Fruit fly (Drosophila melanogaster) whole organism, embryonic: ENCODE results near the gene CG42449.

Source experiments
- ATbp ChIP-seq: fragments of 200-800 bp; sonication (Bioruptor generic); optimal IDR thresholded peaks from 2 replicates; lab custom pipeline; 2017; ENCODE audit warnings: missing biosample characterization, mild to moderate bottlenecking, missing genetic modification characterization, missing genetic modification reagents
- BtbVII ChIP-seq: fragments of 200-800 bp; sonication (Bioruptor generic); optimal IDR thresholded peaks from 3 replicates; lab custom pipeline; 2017; ENCODE audit warnings: missing biosample characterization, mild to moderate bottlenecking, missing genetic modification characterization
- CG10274 ChIP-seq: fragments of 200-800 bp; sonication (Bioruptor generic); optimal IDR thresholded peaks from 3 replicates; lab custom pipeline; 2017; ENCODE audit warnings: missing biosample characterization, mild to moderate bottlenecking, missing genetic modification characterization
- CG10366 ChIP-seq: fragments of 200-800 bp; sonication (Bioruptor generic); IDR thresholded peaks from 2 replicates; pipeline ENCODE4 v1.3.6; 2022; ENCODE audit warnings: missing biosample characterization, missing genetic modification characterization
- CG11085 ChIP-seq: fragments of 200-800 bp; sonication (Bioruptor generic); IDR thresholded peaks from 2 replicates; pipeline ENCODE4 v1.3.6; 2022; ENCODE audit warnings: missing biosample characterization, missing genetic modification characterization
- CG11456 ChIP-seq: fragments of 200-800 bp; sonication (Bioruptor generic); IDR thresholded peaks from 3 replicates; pipeline ENCODE4 v1.3.6; 2022; ENCODE audit warnings: missing biosample characterization, missing genetic modification characterization
- CG12219 ChIP-seq: fragments of 200-800 bp; sonication (Bioruptor generic); optimal IDR thresholded peaks from 3 replicates; lab custom pipeline; 2018; ENCODE audit warnings: missing biosample characterization, mild to moderate bottlenecking, missing genetic modification characterization
- CG1233 ChIP-seq: fragments of 200-800 bp; sonication (Bioruptor generic); optimal IDR thresholded peaks from 4 replicates; lab custom pipeline; 2018; ENCODE audit warnings: missing biosample characterization, mild to moderate bottlenecking, missing genetic modification characterization
- CG13624 ChIP-seq: fragments of 200-800 bp; sonication (Bioruptor generic); optimal IDR thresholded peaks from 2 replicates; lab custom pipeline; 2016; ENCODE audit warnings: missing biosample characterization, missing genetic modification characterization
- CG17385 ChIP-seq: fragments of 200-800 bp; sonication (Bioruptor generic); optimal IDR thresholded peaks from 3 replicates; lab custom pipeline; 2018; ENCODE audit warnings: missing biosample characterization, mild to moderate bottlenecking, missing genetic modification characterization
- CG2678 ChIP-seq: fragments of 200-800 bp; sonication (Bioruptor generic); optimal IDR thresholded peaks from 3 replicates; lab custom pipeline; 2019; ENCODE audit warnings: missing biosample characterization, mild to moderate bottlenecking, missing genetic modification characterization, moderate library complexity
- CG34422 ChIP-seq: fragments of 200-800 bp; sonication (Bioruptor generic); IDR thresholded peaks from 3 replicates; pipeline ENCODE4 v1.3.6; 2022; ENCODE audit warnings: missing biosample characterization, missing genetic modification characterization
- CG4328 ChIP-seq: fragments of 200-800 bp; sonication (Bioruptor generic); optimal IDR thresholded peaks from 3 replicates; lab custom pipeline; 2017; ENCODE audit warnings: missing biosample characterization, missing genetic modification reagents, missing genetic modification characterization
- CG5180 ChIP-seq: fragments of 200-800 bp; sonication (Bioruptor generic); optimal IDR thresholded peaks from 3 replicates; lab custom pipeline; 2017; ENCODE audit warnings: missing biosample characterization, missing genetic modification characterization, mild to moderate bottlenecking, moderate library complexity, missing genetic modification reagents
- CG6254 ChIP-seq: fragments of 200-800 bp; sonication (Bioruptor generic); optimal IDR thresholded peaks from 3 replicates; lab custom pipeline; 2017; ENCODE audit warnings: mild to moderate bottlenecking, missing biosample characterization, missing genetic modification reagents, missing genetic modification characterization
- CG6813 ChIP-seq: fragments of 200-800 bp; sonication (Bioruptor generic); optimal IDR thresholded peaks from 2 replicates; lab custom pipeline; 2017; ENCODE audit warnings: missing biosample characterization, missing genetic modification characterization, mild to moderate bottlenecking, moderate library complexity, missing genetic modification reagents
- CG7745 ChIP-seq: fragments of 200-800 bp; sonication (Bioruptor generic); optimal IDR thresholded peaks from 2 replicates; lab custom pipeline; 2018; ENCODE audit warnings: missing biosample characterization, mild to moderate bottlenecking, missing genetic modification characterization, moderate library complexity
- CG7786 ChIP-seq: fragments of 200-800 bp; sonication (Bioruptor generic); optimal IDR thresholded peaks from 2 replicates; lab custom pipeline; 2016; ENCODE audit warnings: missing biosample characterization, missing genetic modification characterization
- CG8924 ChIP-seq: fragments of 200-800 bp; optimal IDR thresholded peaks from 3 replicates; lab custom pipeline; 2019; ENCODE audit warnings: missing biosample characterization, mild to moderate bottlenecking, missing genetic modification characterization, moderate library complexity
- CG9727 ChIP-seq: fragments of 200-800 bp; sonication (Bioruptor generic); optimal IDR thresholded peaks from 3 replicates; lab custom pipeline; 2017; ENCODE audit warnings: missing biosample characterization, mild to moderate bottlenecking, missing genetic modification characterization
- Dfd ChIP-seq, 2 experiments: fragments of >200 bp; optimal IDR thresholded peaks; 2 replicates each; lab custom pipeline; 2017; ENCODE audit warnings: missing biosample characterization in 2 of 2, missing genetic modification characterization in 2 of 2
- Ets65A ChIP-seq: fragments of 200-800 bp; sonication (Bioruptor generic); peaks from one replicate; lab custom pipeline; 2016; ENCODE audit warnings: missing biosample characterization, missing genetic modification characterization
- Fer1 ChIP-seq: fragments of 200-800 bp; sonication (Bioruptor generic); optimal IDR thresholded peaks from 2 replicates; lab custom pipeline; 2017; ENCODE audit warnings: missing biosample characterization, mild to moderate bottlenecking, missing genetic modification characterization
- Fer3 ChIP-seq: fragments of 200-800 bp; sonication (Bioruptor generic); optimal IDR thresholded peaks from 2 replicates; lab custom pipeline; 2018; ENCODE audit warnings: missing biosample characterization, mild to moderate bottlenecking, missing genetic modification characterization, moderate library complexity
- H2.0 ChIP-seq: fragments of 200-800 bp; sonication (Bioruptor generic); IDR thresholded peaks from 2 replicates; pipeline ENCODE4 v1.3.6; 2022; ENCODE audit warnings: missing biosample characterization, missing genetic modification characterization
- HHEX ChIP-seq: fragments of 200-800 bp; sonication (Bioruptor generic); optimal IDR thresholded peaks from 3 replicates; lab custom pipeline; 2017; ENCODE audit warnings: missing biosample characterization, mild to moderate bottlenecking, missing genetic modification characterization, missing genetic modification reagents
- HLH3B ChIP-seq: fragments of 200-800 bp; sonication (Bioruptor generic); IDR thresholded peaks from 2 replicates; pipeline ENCODE4 v1.3.6; 2022; ENCODE audit warnings: missing biosample characterization, missing genetic modification characterization
- Hmr ChIP-seq: fragments of 200-800 bp; sonication (Bioruptor generic); optimal IDR thresholded peaks from 3 replicates; lab custom pipeline; 2017; ENCODE audit warnings: mild to moderate bottlenecking, missing biosample characterization, missing genetic modification reagents, missing genetic modification characterization
- Hr39 ChIP-seq: fragments of >200 bp; optimal IDR thresholded peaks from 2 replicates; lab custom pipeline; 2017
- MTF-1 ChIP-seq: fragments of 200-800 bp; sonication (Bioruptor generic); optimal IDR thresholded peaks from 2 replicates; lab custom pipeline; 2018; ENCODE audit warnings: missing biosample characterization, mild to moderate bottlenecking, missing genetic modification characterization, borderline replicate concordance
- Nf-YC ChIP-seq: fragments of 200-800 bp; optimal IDR thresholded peaks from 3 replicates; lab custom pipeline; 2019; ENCODE audit warnings: missing biosample characterization, mild to moderate bottlenecking, missing genetic modification characterization, moderate library complexity
- NfI ChIP-seq: fragments of 200-800 bp; sonication (Bioruptor generic); optimal IDR thresholded peaks from 3 replicates; lab custom pipeline; 2018; ENCODE audit warnings: missing biosample characterization, mild to moderate bottlenecking, missing genetic modification characterization, moderate library complexity
- Usf ChIP-seq: fragments of 200-800 bp; sonication (Bioruptor generic); optimal IDR thresholded peaks from 2 replicates; lab custom pipeline; 2017; ENCODE audit warnings: missing genotype, missing biosample characterization, missing genetic modification characterization
- cg ChIP-seq: fragments of 200-800 bp; sonication (Bioruptor generic); optimal IDR thresholded peaks from 3 replicates; lab custom pipeline; 2019; ENCODE audit warnings: missing biosample characterization, mild to moderate bottlenecking, missing genetic modification characterization, moderate library complexity
- dmrt99B ChIP-seq: fragments of 200-800 bp; sonication (Bioruptor generic); optimal IDR thresholded peaks from 2 replicates; lab custom pipeline; 2018; ENCODE audit warnings: missing biosample characterization, mild to moderate bottlenecking, missing genetic modification characterization, moderate library complexity
- fru ChIP-seq: fragments of >200 bp; optimal IDR thresholded peaks from 2 replicates; lab custom pipeline; 2017
- insv ChIP-seq, 2 experiments: fragments of 200-800 bp; sonication (Bioruptor generic); optimal IDR thresholded peaks; 3 replicates each; lab custom pipeline; 2016 to 2018; ENCODE audit warnings: missing biosample characterization in 2 of 2, missing genetic modification characterization in 2 of 2
- kay ChIP-seq: fragments of 200-800 bp; sonication (Bioruptor generic); optimal IDR thresholded peaks from 2 replicates; lab custom pipeline; 2016; ENCODE audit warnings: missing biosample characterization, missing genetic modification characterization
- kni ChIP-seq: fragments of 200-800 bp; sonication (Bioruptor generic); optimal IDR thresholded peaks from 3 replicates; lab custom pipeline; 2017; ENCODE audit warnings: mild to moderate bottlenecking, missing biosample characterization, missing genetic modification reagents, missing genetic modification characterization
- lab ChIP-seq: fragments of 200-800 bp; sonication (Bioruptor generic); optimal IDR thresholded peaks from 3 replicates; lab custom pipeline; 2017; ENCODE audit warnings: missing biosample characterization, missing genetic modification characterization, mild to moderate bottlenecking, moderate library complexity, missing genetic modification reagents
- pfk ChIP-seq: fragments of 200-800 bp; sonication (Bioruptor generic); optimal IDR thresholded peaks from 2 replicates; lab custom pipeline; 2018; ENCODE audit warnings: missing biosample characterization, mild to moderate bottlenecking, missing genetic modification characterization, moderate library complexity
- run ChIP-seq: fragments of 200-800 bp; sonication (Bioruptor generic); optimal IDR thresholded peaks from 3 replicates; lab custom pipeline; 2018; ENCODE audit warnings: missing biosample characterization, mild to moderate bottlenecking, missing genetic modification characterization
- schlank ChIP-seq: fragments of 200-800 bp; sonication (Bioruptor generic); optimal IDR thresholded peaks from 2 replicates; lab custom pipeline; 2018; ENCODE audit warnings: missing biosample characterization, mild to moderate bottlenecking, missing genetic modification characterization
- scrt ChIP-seq: fragments of 200-800 bp; sonication (Bioruptor generic); optimal IDR thresholded peaks from 2 replicates; lab custom pipeline; 2018; ENCODE audit warnings: missing biosample characterization, mild to moderate bottlenecking, missing genetic modification characterization, moderate library complexity
- seq ChIP-seq: fragments of 200-800 bp; sonication (Bioruptor generic); IDR thresholded peaks from 2 replicates; pipeline ENCODE4 v1.3.6; 2022; ENCODE audit warnings: missing biosample characterization, missing genetic modification characterization
- so ChIP-seq: fragments of 200-800 bp; sonication (Bioruptor generic); IDR thresholded peaks from 3 replicates; pipeline ENCODE4 v1.3.6; 2022; ENCODE audit warnings: missing biosample characterization, missing genetic modification characterization
- stc ChIP-seq: fragments of 200-800 bp; sonication (Bioruptor generic); IDR thresholded peaks from 2 replicates; pipeline ENCODE4 v1.3.6; 2022; ENCODE audit warnings: missing biosample characterization, missing genetic modification characterization
- trem ChIP-seq: fragments of 200-800 bp; optimal IDR thresholded peaks from 3 replicates; lab custom pipeline; 2019; ENCODE audit warnings: missing biosample characterization, mild to moderate bottlenecking, missing genetic modification characterization, moderate library complexity
- wek ChIP-seq: fragments of 200-800 bp; sonication (Bioruptor generic); optimal IDR thresholded peaks from 3 replicates; lab custom pipeline; 2018; ENCODE audit warnings: missing biosample characterization, mild to moderate bottlenecking, missing genetic modification characterization, moderate library complexity
- wor ChIP-seq: fragments of 200-800 bp; sonication (Bioruptor generic); IDR thresholded peaks from 2 replicates; pipeline ENCODE4 v1.3.6; 2022; ENCODE audit warnings: missing biosample characterization, missing genetic modification characterization
- zf30C ChIP-seq: fragments of 200-800 bp; sonication (Bioruptor generic); optimal IDR thresholded peaks from 3 replicates; lab custom pipeline; 2018; ENCODE audit warnings: missing biosample characterization, mild to moderate bottlenecking, missing genetic modification characterization

CG42449 gene

DNA sequence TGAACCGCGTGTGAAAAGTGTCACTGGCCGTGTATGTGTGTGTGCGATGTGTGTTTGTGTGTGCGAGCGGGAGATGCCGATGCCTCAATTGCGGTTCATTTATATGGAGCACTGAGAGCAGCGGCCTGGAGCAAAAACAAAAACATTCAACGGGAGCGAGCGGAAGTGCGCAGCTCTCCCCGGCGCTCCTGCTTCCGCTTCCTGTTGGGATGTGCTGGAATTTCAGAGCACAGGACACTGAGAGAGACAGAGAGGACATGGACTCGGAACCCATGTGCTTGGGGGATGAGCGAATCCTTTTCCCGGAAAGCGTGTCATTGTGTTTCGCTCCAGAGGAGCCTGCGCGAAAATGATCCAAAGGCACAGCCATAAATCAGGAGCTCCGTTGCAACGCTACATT is 18.8 kb upstream of the CG42449 start (continued):
- peak; percentile 15; the same call in 1 of the 2 replicates for TF ChIP-seq stc (GFP tag; lab: Robert Waterston, UW)
- TF ChIP-seq CG34422 (GFP tag; lab: Robert Waterston, UW): 0 out of 3 replicates have a peak, but pooled peaks have one; percentile 11
- peak; percentile 61; the same call in 1 of the 2 replicates for TF ChIP-seq seq (GFP tag; lab: Robert Waterston, UW)
- TF ChIP-seq Nf-YC: peak; percentile 20
- TF ChIP-seq Ets65A (GFP tag; lab: Kevin White, UChicago): peak; percentile 70
- peak; percentile 23 for TF ChIP-seq NfI (GFP tag; lab: Kevin White, UChicago)
- TF ChIP-seq H2.0: no peak
- TF ChIP-seq dmrt99B: peak; percentile 14
- no peak for TF ChIP-seq CG7786 (GFP tag; lab: Kevin White, UChicago)
- TF ChIP-seq Fer3 (tag; lab: Kevin White, UChicago): peak; percentile 10
- no peak for TF ChIP-seq trem (tag; lab: Kevin White, UChicago)
- TF ChIP-seq CG7745: no peak
- peak; percentile 21 for TF ChIP-seq cg (GFP tag; lab: Kevin White, UChicago)
- TF ChIP-seq wek (GFP tag; lab: Kevin White, UChicago): peak; percentile 39
- TF ChIP-seq schlank: peak; percentile 63
- TF ChIP-seq Usf: no peak
- peak; percentile 69 for TF ChIP-seq Hmr (GFP tag; lab: Kevin White, UChicago)
- TF ChIP-seq lab: peak; percentile 83
- no peak for TF ChIP-seq Hr39 (lab: Kevin White, UChicago)
- no peak for TF ChIP-seq run
- TF ChIP-seq CG8924 (tag; lab: Kevin White, UChicago): no peak
- TF ChIP-seq scrt (GFP tag; lab: Kevin White, UChicago): peak; percentile 52
- TF ChIP-seq CG12219 (GFP tag; lab: Kevin White, UChicago): no peak
- TF ChIP-seq CG10366 (GFP tag; lab: Robert Waterston, UW): no peak
- peak; percentile 41 for TF ChIP-seq CG17385 (GFP tag; lab: Kevin White, UChicago)
- TF ChIP-seq CG6813: peak; percentile 69
- TF ChIP-seq CG11085: no peak
- TF ChIP-seq so (GFP tag; lab: Robert Waterston, UW): 0 out of 3 replicates have a peak, but pooled peaks have one; percentile 13
- peak; percentile 62 for TF ChIP-seq CG4328 (GFP tag; lab: Kevin White, UChicago)
- TF ChIP-seq HLH3B (GFP tag; lab: Robert Waterston, UW): no peak
- TF ChIP-seq kni (GFP tag; lab: Kevin White, UChicago): peak; percentile 13
- TF ChIP-seq CG5180 (GFP tag; lab: Kevin White, UChicago): peak; percentile 26
- TF ChIP-seq insv (GFP tag; optimal IDR thresholded peaks at IDR 0.05; lab: Kevin White, UChicago): peak in 1 of 2 experiments; percentile 15
- no peak for TF ChIP-seq CG13624 (GFP tag; lab: Kevin White, UChicago)
- no peak for TF ChIP-seq Dfd (GFP tag; optimal IDR thresholded peaks at IDR 0.05; lab: Kevin White, UChicago)
- no peak for TF ChIP-seq kay (GFP tag; lab: Kevin White, UChicago)
- 0 out of 3 replicates have a peak, but pooled peaks have one; percentile 8 for TF ChIP-seq CG11456 (GFP tag; lab: Robert Waterston, UW)
- peak; percentile 23 for TF ChIP-seq zf30C (GFP tag; lab: Kevin White, UChicago)
- peak; percentile 20 for TF ChIP-seq CG2678
- peak; percentile 68 for TF ChIP-seq pfk (GFP tag; lab: Kevin White, UChicago)
- TF ChIP-seq Fer1 (GFP tag; lab: Kevin White, UChicago): peak; percentile 82
- peak; percentile 67 for TF ChIP-seq BtbVII
- TF ChIP-seq CG10274: no peak
- peak; percentile 21 for TF ChIP-seq CG9727 (GFP tag; lab: Kevin White, UChicago)
- TF ChIP-seq fru (lab: Kevin White, UChicago): no peak
- peak; percentile 22 for TF ChIP-seq CG1233 (GFP tag; lab: Kevin White, UChicago)
- TF ChIP-seq MTF-1 (GFP tag; lab: Kevin White, UChicago): peak; percentile 46
- peak; percentile 51 for TF ChIP-seq HHEX (GFP tag; lab: Kevin White, UChicago)
- TF ChIP-seq CG6254 (GFP tag; lab: Kevin White, UChicago): peak; percentile 51
- TF ChIP-seq wor (GFP tag; lab: Robert Waterston, UW): no peak
- peak; percentile 57 for TF ChIP-seq ATbp
